Fruit fly (Drosophila melanogaster) Kc167 (cell line): ENCODE data around the gene CG32147.

Experiments
- Myc ChIP-seq: fragments of >200 bp; optimal IDR thresholded peaks from 2 replicates; lab custom pipeline; 2017; ENCODE audit warnings: missing external identifiers
- Sin3A ChIP-seq: fragments of >200 bp; optimal IDR thresholded peaks from 2 replicates; lab custom pipeline; 2018; ENCODE audit warnings: missing external identifiers
- h ChIP-seq: fragments of >200 bp; optimal IDR thresholded peaks from 3 replicates; lab custom pipeline; 2018; ENCODE audit warnings: missing external identifiers
- insv ChIP-seq: fragments of >200 bp; optimal IDR thresholded peaks from 3 replicates; lab custom pipeline; 2018; ENCODE audit warnings: missing external identifiers
- psq ChIP-seq: fragments of >200 bp; optimal IDR thresholded peaks from 2 replicates; lab custom pipeline; 2017; ENCODE audit warnings: missing external identifiers
- ttk ChIP-seq: sonication (Bioruptor generic); optimal IDR thresholded peaks from 2 replicates; lab custom pipeline; 2017; ENCODE audit warnings: missing external identifiers

The CG32147 gene

DNA sequence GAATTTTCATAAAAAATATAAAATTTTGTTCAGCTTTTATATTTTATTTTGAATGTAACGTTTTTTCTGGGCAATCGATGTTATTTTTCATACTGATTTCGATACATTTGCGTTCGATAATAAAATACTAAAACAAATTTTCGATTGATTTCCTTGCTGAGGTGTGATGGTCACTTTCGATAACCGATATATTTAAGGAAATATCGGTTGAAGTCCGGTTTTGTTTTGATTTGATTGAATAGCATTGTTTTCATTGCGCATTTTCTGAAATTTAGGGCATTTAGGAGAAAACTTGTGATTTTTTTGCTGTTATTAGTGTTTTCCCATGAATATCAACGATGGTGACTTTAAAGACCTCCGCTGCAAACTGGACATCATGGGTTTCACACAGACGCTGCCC is 27.3 kb downstream of the CG32147 start, which contains the start of gene Cep135:
TSS of gene Cep135 (plus strand) at position 202 of the 400 bp plus-strand sequence.
- TF ChIP-seq h (no peak), Sin3A (no peak), psq (lab: Kevin White, UChicago) (no peak), ttk (lab: Kevin White, UChicago) (no peak), insv (lab: Kevin White, UChicago) (no peak), Myc (no peak)

DNA sequence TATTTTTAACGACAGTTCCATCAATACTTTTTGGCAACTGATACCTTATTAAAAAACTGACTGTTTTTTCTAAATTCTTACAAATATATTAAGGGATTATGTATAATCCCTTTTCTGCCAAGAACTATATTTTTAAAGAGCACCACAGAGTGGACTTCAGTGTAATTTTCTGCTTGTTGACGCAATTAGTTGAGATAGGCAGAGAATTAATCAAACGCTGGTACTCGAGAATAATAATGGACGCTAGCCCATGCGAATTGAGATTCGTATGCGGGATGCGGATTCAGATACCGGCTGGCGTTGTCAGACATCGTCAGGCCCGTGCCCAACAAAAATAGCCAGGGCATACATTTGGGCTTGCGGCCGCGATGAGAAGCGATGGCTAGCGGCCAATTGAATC is 30.6 kb downstream of the CG32147 start, which contains the start of gene CG13458:
TSS of gene CG13458 (plus strand) at position 301 of the 400 bp plus-strand sequence.
- TF ChIP-seq Myc (no peak), insv (lab: Kevin White, UChicago) (no peak), ttk (lab: Kevin White, UChicago) (no peak), Sin3A (no peak), psq (lab: Kevin White, UChicago) (no peak), h (no peak)

DNA sequence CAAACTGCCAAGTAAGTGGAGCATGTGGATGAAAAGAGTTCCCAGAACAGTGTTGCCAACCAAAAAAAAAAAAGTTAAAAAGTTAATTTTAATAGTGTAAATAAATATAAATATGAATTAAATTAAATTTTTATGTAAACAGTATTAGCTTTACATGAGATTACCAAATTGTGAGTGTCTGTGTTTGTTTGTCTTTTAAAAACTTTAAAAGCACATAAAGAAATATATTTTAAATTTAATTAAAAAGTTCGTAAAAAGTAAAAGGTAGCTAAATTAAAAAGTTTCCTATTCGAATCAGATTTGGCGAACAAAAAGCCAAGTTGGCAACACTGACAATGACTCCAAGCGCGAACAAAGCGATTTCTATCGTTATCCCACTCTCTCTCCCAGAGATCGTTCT is 34.9 kb downstream of the CG32147 start:
- TF ChIP-seq Myc, result no peak

DNA sequence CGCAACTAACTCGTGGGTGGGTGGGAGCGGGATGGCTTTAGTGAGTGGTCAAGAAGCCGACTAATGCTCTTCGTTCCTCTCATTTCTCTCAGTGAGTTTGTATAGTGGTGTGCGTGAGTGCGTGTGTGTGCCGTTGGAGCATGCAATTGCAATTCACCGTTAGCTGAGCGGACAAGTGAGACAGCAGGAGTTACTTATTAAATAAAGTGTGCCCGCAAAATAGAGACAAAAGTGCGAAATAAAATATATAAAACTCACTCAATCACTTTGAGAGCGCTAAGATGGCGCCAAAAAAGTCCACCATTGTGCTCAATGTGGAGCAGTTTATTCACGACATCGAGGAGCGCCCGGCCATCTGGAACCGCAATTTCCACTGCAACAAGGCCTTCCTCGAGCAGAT is 35.3 kb downstream of the CG32147 start:
- no peak for TF ChIP-seq insv (lab: Kevin White, UChicago)
- no peak for TF ChIP-seq psq (lab: Kevin White, UChicago)
- no peak for TF ChIP-seq ttk (lab: Kevin White, UChicago)
- no peak for TF ChIP-seq h

DNA sequence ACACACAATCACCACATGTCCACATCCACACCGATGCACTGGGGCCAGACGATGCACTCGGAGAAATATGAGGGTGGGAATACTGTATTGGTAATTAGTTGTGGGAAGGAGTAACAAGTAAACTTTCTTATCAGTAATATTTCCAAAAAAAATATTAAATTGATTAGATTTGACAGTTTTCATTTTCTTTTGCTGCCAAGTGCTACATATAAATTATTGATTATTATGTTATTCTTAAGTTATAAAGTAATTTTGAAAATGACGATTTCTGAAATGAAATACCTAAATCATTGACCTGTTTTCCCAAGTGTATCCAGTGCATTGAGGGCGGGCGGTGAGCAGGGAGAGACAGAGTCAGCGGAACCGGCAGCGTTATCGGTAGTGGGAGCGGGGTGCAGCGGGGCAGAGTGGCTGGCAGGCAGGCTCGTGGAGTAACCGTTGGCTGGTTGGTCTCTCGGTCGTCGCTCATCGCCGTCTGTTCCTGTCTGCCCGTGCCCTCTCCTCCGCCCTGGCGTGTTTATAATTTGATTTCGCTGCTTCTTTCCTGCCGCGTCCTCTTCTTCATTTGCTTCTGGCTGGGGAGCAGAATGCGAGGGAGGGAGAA is 36.0 kb downstream of the CG32147 start:
- no peak for TF ChIP-seq Sin3A

DNA sequence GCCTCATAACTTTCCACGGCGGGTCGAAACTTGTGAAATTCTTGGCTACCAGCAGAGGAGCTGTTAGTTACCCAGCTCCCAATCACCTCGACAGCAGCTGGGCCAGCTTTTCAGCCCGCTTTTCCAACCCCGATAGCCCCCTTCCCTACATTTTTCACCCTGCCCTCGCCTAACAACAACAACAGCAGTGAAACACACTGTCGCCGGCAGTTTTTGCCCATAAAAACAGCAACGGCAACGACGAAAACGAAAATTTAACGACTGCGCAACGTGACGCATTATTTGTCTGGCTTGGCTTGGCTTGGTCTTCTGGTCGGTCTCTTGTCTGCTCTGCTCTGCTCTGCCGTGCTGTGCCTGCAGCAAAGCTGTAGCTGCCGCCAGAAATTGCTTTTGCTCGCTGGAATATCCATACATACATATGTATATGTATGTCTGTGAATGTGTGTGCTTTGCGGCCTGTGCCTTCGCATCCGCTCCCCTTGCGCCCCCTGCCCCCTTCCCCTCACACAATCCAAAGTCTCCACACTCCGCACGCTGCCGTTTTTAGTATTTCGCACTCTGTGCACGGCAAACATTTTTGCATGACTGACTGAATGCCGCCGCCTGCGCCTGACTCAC is 36.6 kb downstream of the CG32147 start:
- TF ChIP-seq Myc (no peak), h (no peak), Sin3A (no peak), psq (lab: Kevin White, UChicago) (no peak)

DNA sequence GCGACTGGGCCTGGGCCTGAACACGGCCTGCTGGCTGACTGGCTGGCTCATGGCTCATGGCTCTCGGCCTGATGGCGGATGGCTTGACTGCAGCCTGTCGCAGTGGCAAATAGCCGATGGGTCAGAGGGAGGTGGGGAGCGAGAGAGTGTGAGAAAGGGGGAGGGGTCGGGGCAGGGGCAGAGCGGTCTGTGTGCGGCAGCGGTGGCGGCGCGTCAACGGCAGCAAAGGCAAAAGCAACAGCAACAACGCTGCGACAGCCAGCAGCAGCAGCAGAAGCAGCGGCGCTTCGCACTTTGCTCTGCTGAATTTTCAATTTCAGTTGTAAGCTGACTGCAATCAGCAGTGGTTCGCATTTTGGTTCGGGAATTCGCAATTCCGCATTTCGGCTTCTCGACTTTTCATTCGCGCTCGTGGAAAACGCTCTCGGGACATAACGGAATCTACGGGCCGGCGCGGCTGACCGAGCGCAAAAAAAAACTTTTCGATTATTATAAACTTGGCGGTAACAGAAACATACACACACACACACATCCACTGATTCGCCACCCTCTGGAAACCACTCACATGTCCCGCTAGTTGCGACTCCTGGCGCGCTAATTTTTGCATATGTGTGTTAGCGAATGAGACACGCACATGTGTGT is 38.2 kb downstream of the CG32147 start, which contains the start of gene CG45071:
TSS of gene CG45071 (plus strand) at position 317 of the 642 bp plus-strand sequence.
- TF ChIP-seq psq (lab: Kevin White, UChicago) (no peak), Myc (no peak), h (no peak), insv (lab: Kevin White, UChicago) (no peak), Sin3A (no peak), ttk (lab: Kevin White, UChicago) (no peak)

DNA sequence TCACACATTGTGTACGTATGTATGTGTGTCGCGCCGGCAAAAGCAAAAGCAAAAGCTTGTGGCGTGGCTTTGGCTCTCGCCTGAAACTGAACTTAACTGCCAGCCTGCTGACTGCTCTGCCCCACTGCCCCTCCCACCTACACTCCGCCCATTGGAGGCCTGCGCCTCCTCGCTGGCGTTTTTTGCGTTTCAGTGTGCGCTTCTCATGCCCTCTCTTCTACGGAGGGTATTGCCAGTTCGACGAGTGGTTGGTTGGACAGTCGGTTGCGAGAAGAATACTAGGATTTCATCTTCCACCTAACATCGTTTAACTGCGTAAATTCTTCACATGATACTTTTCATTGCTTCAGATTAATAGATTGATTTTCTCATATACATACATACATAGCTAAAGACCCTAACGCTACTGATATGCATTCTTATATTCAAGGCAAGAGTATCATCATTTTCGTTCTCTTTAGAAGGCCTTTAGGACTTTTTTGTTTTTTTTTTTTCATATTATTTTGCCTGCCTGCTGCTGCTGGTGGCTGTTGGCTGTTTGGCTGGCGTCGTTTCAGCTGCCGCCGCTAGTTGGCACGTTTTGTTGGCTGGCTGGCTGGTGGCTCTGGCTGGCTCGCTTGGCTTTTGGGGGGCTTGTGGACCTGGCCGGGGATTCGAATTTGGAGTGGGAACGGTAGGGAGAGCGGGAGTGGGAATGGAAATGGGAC is 38.9 kb downstream of the CG32147 start:
- no peak for TF ChIP-seq Sin3A
- TF ChIP-seq Myc, result no peak
- TF ChIP-seq h, result no peak
- TF ChIP-seq insv (lab: Kevin White, UChicago), result no peak
- TF ChIP-seq psq (lab: Kevin White, UChicago), result no peak
- TF ChIP-seq ttk (lab: Kevin White, UChicago), result no peak

DNA sequence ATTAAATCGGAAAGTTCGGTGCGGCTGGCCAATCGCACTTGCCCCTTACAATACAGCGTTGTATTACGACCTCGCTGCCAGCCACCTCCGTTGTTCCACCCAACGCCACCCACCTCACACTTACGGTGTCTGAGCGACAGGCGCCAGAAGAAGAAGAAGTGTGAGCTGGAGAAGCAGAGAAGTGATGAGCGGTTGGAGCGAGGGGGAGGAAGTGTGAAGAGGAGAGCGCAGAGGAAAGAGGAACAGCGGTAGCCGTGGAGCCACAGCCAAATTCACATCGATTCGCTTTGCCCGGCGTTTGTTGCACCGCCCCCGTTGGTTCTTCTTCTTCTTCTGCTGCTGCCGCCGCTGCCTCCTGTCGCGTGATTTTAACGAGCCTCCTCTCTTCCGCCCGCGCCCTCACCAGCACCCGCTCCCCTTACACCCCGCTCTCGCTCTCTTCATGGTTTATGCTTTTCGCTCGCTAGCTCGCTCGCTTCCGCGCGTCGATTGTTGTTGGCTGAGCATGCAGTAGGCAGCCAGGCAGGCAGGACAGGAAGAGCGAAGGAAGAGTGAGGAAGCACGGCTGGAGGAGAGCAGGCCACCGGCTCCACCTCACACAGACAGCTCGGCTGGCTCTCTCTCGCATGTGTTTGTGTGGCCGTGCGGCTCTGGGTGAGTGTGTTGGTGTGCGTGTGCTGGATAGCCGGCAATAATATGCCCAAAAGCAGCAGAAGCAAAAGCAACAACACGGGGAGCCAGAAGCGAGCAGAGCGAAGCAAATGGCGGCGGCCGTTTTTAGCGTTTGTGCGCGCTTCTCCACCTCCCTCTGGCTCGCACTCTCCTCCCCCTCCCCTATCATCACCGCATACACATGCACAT is 39.6 kb downstream of the CG32147 start:
- no peak for TF ChIP-seq psq (lab: Kevin White, UChicago)

DNA sequence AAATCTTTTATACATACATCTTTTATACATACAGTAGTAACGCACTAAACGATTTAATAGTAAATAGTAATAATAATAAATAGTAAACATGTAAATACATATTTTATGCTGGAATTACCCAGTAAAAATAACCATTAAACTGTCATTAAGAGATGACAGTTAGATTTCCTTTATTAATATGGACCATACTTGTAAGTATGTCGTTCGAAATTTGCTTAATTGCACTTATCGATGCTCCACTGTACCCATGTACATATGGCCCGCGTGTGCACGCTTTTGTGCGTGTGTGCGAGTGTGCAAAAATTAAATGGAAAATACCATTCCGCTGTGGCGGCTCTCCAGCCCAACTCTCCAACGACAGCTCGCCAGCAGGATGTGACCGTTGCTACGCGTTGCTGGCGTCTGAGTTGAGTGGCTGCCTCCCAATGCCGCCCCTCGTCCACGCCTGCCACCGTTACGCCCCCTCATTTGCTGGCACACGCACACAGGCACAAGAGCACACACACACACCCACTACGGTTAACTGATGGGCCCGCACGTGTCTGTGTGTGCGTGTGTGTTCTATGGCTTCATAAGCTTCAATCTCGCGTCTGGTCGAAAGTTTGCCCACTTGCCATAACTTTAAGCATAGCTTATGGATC is 41.1 kb downstream of the CG32147 start:
- TF ChIP-seq ttk (lab: Kevin White, UChicago), result no peak
- no peak for TF ChIP-seq h
- TF ChIP-seq psq (lab: Kevin White, UChicago), result no peak
- TF ChIP-seq Sin3A, result no peak
- TF ChIP-seq Myc, result no peak
- no peak for TF ChIP-seq insv (lab: Kevin White, UChicago)

DNA sequence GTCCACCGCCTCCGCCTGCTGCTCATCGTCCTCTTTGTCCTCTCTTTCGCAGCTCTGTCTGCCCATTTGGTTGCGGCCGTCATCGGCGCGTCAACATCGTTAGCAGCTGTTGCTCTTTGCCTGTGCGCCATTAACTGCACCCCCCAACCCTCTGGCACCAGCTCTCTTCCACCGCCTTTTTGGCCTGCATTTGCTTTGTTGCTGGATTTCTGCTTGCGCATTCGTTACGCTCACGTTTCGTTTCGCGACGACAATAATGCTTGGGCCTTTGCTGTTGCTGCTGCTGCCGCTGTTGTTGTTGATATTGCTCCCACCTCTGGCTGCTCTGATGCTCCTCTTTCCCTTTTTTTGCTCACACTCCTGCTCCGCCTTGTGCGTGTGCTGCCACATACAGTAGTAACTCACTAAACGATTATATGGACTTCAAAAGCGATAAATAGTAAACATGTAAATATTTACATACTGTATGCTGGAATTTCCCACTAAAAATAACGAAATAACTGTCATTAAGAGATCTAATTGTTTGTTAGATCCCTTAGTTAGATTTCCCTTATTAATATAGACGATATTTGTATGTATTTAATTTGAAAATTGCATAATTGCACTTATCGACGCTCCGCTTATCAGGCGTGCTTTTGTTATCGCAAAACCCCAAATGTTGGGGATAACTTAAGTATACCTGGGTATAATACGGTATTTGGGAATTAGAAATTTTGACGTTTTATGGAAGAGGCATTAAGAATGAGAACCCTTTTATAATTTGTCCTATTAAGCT is 42.0 kb downstream of the CG32147 start:
- TF ChIP-seq insv (lab: Kevin White, UChicago) (no peak), ttk (lab: Kevin White, UChicago) (no peak), Myc (no peak), psq (lab: Kevin White, UChicago) (no peak), Sin3A (no peak), h (no peak)
